Worm (Caenorhabditis elegans) whole organism, early embryonic: ENCODE measurements around the gene col-94.

Experiments
- B0310.2 ChIP-seq: sonication (generic microtip); optimal IDR thresholded peaks from 2 replicates; lab custom pipeline; 2016; ENCODE audit warnings: mild to moderate bottlenecking, missing genetic modification characterization, missing compliant biosample characterization
- F13C5.2 ChIP-seq: sonication (generic microtip); optimal IDR thresholded peaks from 2 replicates; lab custom pipeline; 2017; ENCODE audit warnings: mild to moderate bottlenecking, missing genetic modification characterization, inconsistent platforms, missing compliant biosample characterization
- ama-1 ChIP-seq: fragments of 150-350 bp; optimal IDR thresholded peaks from 2 replicates; lab custom pipeline; 2014
- ceh-36 ChIP-seq: sonication (generic microtip); optimal IDR thresholded peaks from 2 replicates; lab custom pipeline; 2016; ENCODE audit warnings: missing genetic modification characterization, inconsistent platforms, missing compliant biosample characterization
- ets-7 ChIP-seq: sonication (generic microtip); optimal IDR thresholded peaks from 2 replicates; lab custom pipeline; 2016; ENCODE audit warnings: missing genotype, missing genetic modification characterization, missing compliant biosample characterization
- flt-1 ChIP-seq: fragments of 200-800 bp; sonication (Bioruptor generic); IDR thresholded peaks from 2 replicates; pipeline ENCODE4 v1.3.6; 2022; ENCODE audit warnings: missing genetic modification characterization, missing compliant biosample characterization
- hmbx-1 ChIP-seq: sonication (generic microtip); optimal IDR thresholded peaks from 2 replicates; lab custom pipeline; 2016; ENCODE audit warnings: mild to moderate bottlenecking, missing genetic modification characterization, missing compliant biosample characterization
- hmg-4 ChIP-seq: fragments of 200-800 bp; sonication (Bioruptor generic); optimal IDR thresholded peaks from 2 replicates; lab custom pipeline; 2018; ENCODE audit warnings: mild to moderate bottlenecking, missing genetic modification characterization, missing compliant biosample characterization
- pes-1 ChIP-seq: fragments of 200-800 bp; sonication (Bioruptor generic); IDR thresholded peaks from 2 replicates; pipeline ENCODE4 v1.3.6; 2022; ENCODE audit warnings: missing genetic modification reagents, missing genetic modification characterization, missing compliant biosample characterization
- scrt-1 ChIP-seq: fragments of 200-800 bp; sonication (Bioruptor generic); IDR thresholded peaks from 2 replicates; pipeline ENCODE4 v1.3.6; 2022; ENCODE audit warnings: missing genetic modification characterization, missing compliant biosample characterization
- sea-1 ChIP-seq: fragments of 200-800 bp; sonication (Bioruptor generic); conservative IDR thresholded peaks from 2 replicates; pipeline ENCODE4 v1.3.6; 2022; ENCODE audit warnings: missing genetic modification characterization, missing compliant biosample characterization
- tbx-37 ChIP-seq: fragments of 200-800 bp; sonication (Bioruptor generic); conservative IDR thresholded peaks from 2 replicates; pipeline ENCODE4 v1.3.6; 2022; ENCODE audit warnings: missing genetic modification reagents, missing genetic modification characterization, missing compliant biosample characterization
- tra-4 ChIP-seq: sonication (generic microtip); optimal IDR thresholded peaks from 2 replicates; lab custom pipeline; 2017; ENCODE audit warnings: missing genetic modification characterization, missing compliant biosample characterization

ce11 chrIII:11032872-11033271 lies 45.2 kb upstream of the col-94 start, which contains the start of gene Y48A6B.9:
- TF ChIP-seq ama-1 (lab: Kevin White, UChicago) (no peak), F13C5.2 (tag; lab: Kevin White, UChicago) (no peak), ets-7 (tag; lab: Kevin White, UChicago) (no peak), tbx-37 (no peak), scrt-1 (GFP tag; lab: Robert Waterston, UW) (no peak), flt-1 (GFP tag; lab: Robert Waterston, UW) (no peak), B0310.2 (no peak), ceh-36 (tag; lab: Kevin White, UChicago) (no peak), tra-4 (tag; lab: Kevin White, UChicago) (no peak), hmg-4 (GFP tag; lab: Kevin White, UChicago) (no peak), sea-1 (GFP tag; lab: Robert Waterston, UW) (no peak), pes-1 (GFP tag; lab: Robert Waterston, UW) (no peak), hmbx-1 (tag; lab: Kevin White, UChicago) (no peak)
